Fruit fly (Drosophila melanogaster): ENCODE measurements around the gene Orp8.
A peak's percentile ranks its signal among the peaks of the same experiment; 100 is the strongest.

The Orp8 gene

dm6 chr3R:20260382-20260781 lies 48.8 kb upstream of the Orp8 start:
- no peak for TF ChIP-seq dmrt93B (GFP tag; optimal IDR thresholded peaks at IDR 0.05)
- TF ChIP-seq CrebA (GFP tag; optimal IDR thresholded peaks at IDR 0.05; ENCODE audit: borderline replicate concordance): peak; percentile 31

- TF ChIP-seq CG9705 (GFP tag; optimal IDR thresholded peaks at IDR 0.05) (peak; percentile 55), dmrt93B (GFP tag; optimal IDR thresholded peaks at IDR 0.05) (peak; percentile 78), CG32264 (GFP tag; optimal IDR thresholded peaks at IDR 0.05) (peak; percentile 68), h (GFP tag; optimal IDR thresholded peaks at IDR 0.05) (peak; percentile 94), Hnf4 (GFP tag; optimal IDR thresholded peaks at IDR 0.05) (peak; percentile 81), Hr83 (GFP tag; optimal IDR thresholded peaks at IDR 0.05; ENCODE audit: poor library complexity, severe bottlenecking) (no peak), br (GFP tag; optimal IDR thresholded peaks at IDR 0.05) (peak; percentile 91), Vsx2 (GFP tag; optimal IDR thresholded peaks at IDR 0.05; ENCODE audit: partially characterized antibody) (no peak), rgr (GFP tag; optimal IDR thresholded peaks at IDR 0.05) (peak; percentile 94), Mio (GFP tag; optimal IDR thresholded peaks at IDR 0.05) (no peak), woc (GFP tag; optimal IDR thresholded peaks at IDR 0.05) (peak; percentile 83), ey (GFP tag; optimal IDR thresholded peaks at IDR 0.05) (peak; percentile 92), Hr78 (GFP tag; optimal IDR thresholded peaks at IDR 0.05) (no peak), sage (GFP tag; optimal IDR thresholded peaks at IDR 0.05) (peak; percentile 74), jim (GFP tag; optimal IDR thresholded peaks at IDR 0.05) (no peak), GATAd (GFP tag; optimal IDR thresholded peaks at IDR 0.05) (no peak), Abd-B (GFP tag; optimal IDR thresholded peaks at IDR 0.05) (no peak), OdsH (GFP tag; optimal IDR thresholded peaks at IDR 0.05) (peak; percentile 94), sv (GFP tag; optimal IDR thresholded peaks at IDR 0.05) (peak; percentile 67), dsf (GFP tag; optimal IDR thresholded peaks at IDR 0.05; ENCODE audit: borderline replicate concordance) (peak; percentile 34), usp (GFP tag; optimal IDR thresholded peaks at IDR 0.05) (no peak), tai (GFP tag; optimal IDR thresholded peaks at IDR 0.05) (peak; percentile 38), Dif (GFP tag; optimal IDR thresholded peaks at IDR 0.05; ENCODE audit: partially characterized antibody) (no peak), lola (GFP tag; optimal IDR thresholded peaks at IDR 0.05) (no peak), CrebA (GFP tag; optimal IDR thresholded peaks at IDR 0.05; ENCODE audit: borderline replicate concordance) (peak; percentile 59), psq (GFP tag; optimal IDR thresholded peaks at IDR 0.05) (peak; percentile 90), Jra (GFP tag; optimal IDR thresholded peaks at IDR 0.05) (peak; percentile 45), HLH106 (tag; optimal IDR thresholded peaks at IDR 0.05) (peak; percentile 90), N (GFP tag; optimal IDR thresholded peaks at IDR 0.05) (no peak), Rel (GFP tag; optimal IDR thresholded peaks at IDR 0.05) (peak; percentile 20), Rel (tag; optimal IDR thresholded peaks at IDR 0.05) (peak; percentile 73), Dfd (GFP tag; optimal IDR thresholded peaks at IDR 0.05) (no peak), brk (GFP tag; optimal IDR thresholded peaks at IDR 0.05) (peak; percentile 72), pan (optimal IDR thresholded peaks at IDR 0.05) (no peak), foxo (GFP tag; optimal IDR thresholded peaks at IDR 0.05) (peak; percentile 15 to 94), Myc (optimal IDR thresholded peaks at IDR 0.05) (no peak), Sp1 (GFP tag; optimal IDR thresholded peaks at IDR 0.05) (peak; percentile 90), dl (GFP tag; optimal IDR thresholded peaks at IDR 0.05; ENCODE audit: insufficient read depth in 1 of 2, partially characterized antibody in 2 of 2) (no peak), fru (GFP tag; optimal IDR thresholded peaks at IDR 0.05) (peak; percentile 94)
Measured at dm6 chr3R:20261225-20261968, 47.7 kb upstream of the Orp8 start.

dm6 chr3R:20261969-20262334 lies 47.2 kb upstream of the Orp8 start:
- TF ChIP-seq N (GFP tag; optimal IDR thresholded peaks at IDR 0.05): no peak
- no peak for TF ChIP-seq psq (GFP tag; optimal IDR thresholded peaks at IDR 0.05)
